Worm (Caenorhabditis elegans): Measurements from ENCODE around the gene nhr-239.

- TF ChIP-seq dmd-4 (tag; optimal IDR thresholded peaks at IDR 0.05) (no peak), elt-3 (tag; optimal IDR thresholded peaks at IDR 0.05) (no peak), ztf-11 (tag; optimal IDR thresholded peaks at IDR 0.05) (no peak), gmeb-1 (tag; optimal IDR thresholded peaks at IDR 0.05) (no peak), nhr-12 (tag; optimal IDR thresholded peaks at IDR 0.05) (no peak), lin-39 (tag; optimal IDR thresholded peaks at IDR 0.05) (no peak), elt-1 (tag; optimal IDR thresholded peaks at IDR 0.05) (no peak), zag-1 (tag; optimal IDR thresholded peaks at IDR 0.05) (no peak), unc-55 (GFP tag; optimal IDR thresholded peaks at IDR 0.05) (no peak)
Measured at ce11 chrIII:2597753-2598152, 36.2 kb downstream of the nhr-239 start, which contains the start of gene mdt-19.

Data from whole organism, L2 larva.